Worm (Caenorhabditis elegans) whole organism, L4/young adult: ENCODE measurements around the gene spn-4.

Source experiments
- W03F9.2 ChIP-seq: fragments of 150-350 bp; optimal IDR thresholded peaks from 2 replicates; lab custom pipeline; 2014; ENCODE audit warnings: missing biosample characterization, missing genetic modification characterization
- dao-5 ChIP-seq: sonication (generic microtip); optimal IDR thresholded peaks from 2 replicates; lab custom pipeline; 2016; ENCODE audit warnings: missing genotype, missing genetic modification characterization, moderate library complexity, missing compliant biosample characterization
- him-1 ChIP-seq: sonication (generic microtip); optimal IDR thresholded peaks from 2 replicates; lab custom pipeline; 2016; ENCODE audit warnings: missing genotype, missing genetic modification reagents, missing genetic modification characterization, missing compliant biosample characterization

The spn-4 gene

ce11 chrV:6780166-6780565 is 4.5 kb downstream of the spn-4 start, which contains the start of gene ZC404.15:
Gene ZC404.15, plus strand, starts transcription at chrV:6780466.
- TF ChIP-seq him-1 (no peak), W03F9.2 (tag; lab: Kevin White, UChicago) (no peak), dao-5 (tag; lab: Kevin White, UChicago) (no peak)

DNA sequence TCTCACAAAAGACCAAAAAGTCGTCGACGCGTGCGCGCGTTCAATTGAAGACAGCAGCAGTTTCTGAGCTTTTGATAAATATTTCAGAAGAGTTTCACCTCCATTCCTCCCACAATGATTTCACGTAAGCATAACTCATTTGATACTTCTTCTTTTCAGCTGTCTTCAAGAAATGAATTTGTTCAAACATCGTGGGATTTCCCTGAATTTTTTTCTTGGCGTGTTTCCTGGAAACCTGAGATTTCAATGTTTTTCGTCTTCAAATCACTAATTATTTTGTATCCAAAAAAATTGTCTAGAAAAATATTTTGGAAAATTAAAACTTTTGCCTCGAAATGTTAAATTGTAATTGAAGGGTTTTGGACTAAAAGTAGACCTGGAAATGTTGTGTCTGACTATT is 6.2 kb downstream of the spn-4 start:
- TF ChIP-seq W03F9.2 (tag; lab: Kevin White, UChicago) (no peak), dao-5 (tag; lab: Kevin White, UChicago) (no peak), him-1 (no peak)

ce11 chrV:6775708-6776107 is 9.0 kb downstream of the spn-4 start, which contains the start of gene srh-28:
Gene srh-28, minus strand, starts transcription at chrV:6775808.
- TF ChIP-seq W03F9.2 (tag; lab: Kevin White, UChicago) (no peak), dao-5 (tag; lab: Kevin White, UChicago) (no peak), him-1 (no peak)

DNA sequence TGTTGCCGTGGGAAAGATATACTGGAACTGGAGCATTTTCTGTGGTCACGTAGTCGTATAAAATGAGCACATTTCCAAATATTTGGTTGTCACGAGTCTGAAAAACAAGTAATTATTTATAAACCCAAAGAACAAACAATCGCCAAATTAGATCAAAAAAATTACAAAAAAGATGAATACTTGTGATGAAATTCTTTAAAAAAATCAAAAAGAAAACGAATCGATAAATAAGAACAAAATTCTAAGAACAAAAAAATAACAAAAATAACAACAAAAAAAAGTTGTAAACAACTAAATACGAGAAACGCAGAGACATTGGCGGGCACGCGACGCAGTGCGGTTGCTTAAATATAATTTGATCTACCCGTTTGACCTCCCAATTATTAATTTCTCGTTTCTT is 11.0 kb downstream of the spn-4 start, which contains the start of gene ZC404.16:
Gene ZC404.16 (minus strand): TSS at position 101 of the 400 bp plus-strand sequence.
- TF ChIP-seq dao-5 (tag; lab: Kevin White, UChicago) (no peak), W03F9.2 (tag; lab: Kevin White, UChicago) (no peak), him-1 (no peak)

DNA sequence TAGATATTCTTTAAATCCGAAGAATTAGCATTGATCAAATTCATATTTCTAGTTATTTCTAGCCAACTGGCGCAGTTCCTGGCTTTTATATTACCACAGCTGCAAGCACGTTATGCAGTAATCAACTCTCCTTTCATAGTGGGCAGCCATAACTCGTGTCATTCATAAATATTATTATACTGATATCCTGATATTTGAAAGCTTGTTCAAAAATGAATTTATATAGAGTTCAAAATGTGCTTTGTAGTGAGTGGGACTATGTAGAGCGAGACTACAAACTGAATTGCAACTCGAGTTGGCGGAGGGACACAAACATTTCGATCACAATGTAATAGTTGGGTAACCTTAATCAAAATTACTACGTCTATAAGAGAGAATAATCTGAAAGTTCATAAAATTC is 13.1 kb downstream of the spn-4 start, which contains the start of gene srh-30:
Gene srh-30 (minus strand): TSS at position 101 of the 400 bp plus-strand sequence.
- TF ChIP-seq dao-5 (tag; lab: Kevin White, UChicago) (no peak), W03F9.2 (tag; lab: Kevin White, UChicago) (no peak), him-1 (no peak)

- TF ChIP-seq W03F9.2 (tag; lab: Kevin White, UChicago) (no peak), him-1 (no peak), dao-5 (tag; lab: Kevin White, UChicago) (no peak)
These were observed 15.3 kb downstream of the spn-4 start for ce11 chrV:6769440-6769839.

DNA sequence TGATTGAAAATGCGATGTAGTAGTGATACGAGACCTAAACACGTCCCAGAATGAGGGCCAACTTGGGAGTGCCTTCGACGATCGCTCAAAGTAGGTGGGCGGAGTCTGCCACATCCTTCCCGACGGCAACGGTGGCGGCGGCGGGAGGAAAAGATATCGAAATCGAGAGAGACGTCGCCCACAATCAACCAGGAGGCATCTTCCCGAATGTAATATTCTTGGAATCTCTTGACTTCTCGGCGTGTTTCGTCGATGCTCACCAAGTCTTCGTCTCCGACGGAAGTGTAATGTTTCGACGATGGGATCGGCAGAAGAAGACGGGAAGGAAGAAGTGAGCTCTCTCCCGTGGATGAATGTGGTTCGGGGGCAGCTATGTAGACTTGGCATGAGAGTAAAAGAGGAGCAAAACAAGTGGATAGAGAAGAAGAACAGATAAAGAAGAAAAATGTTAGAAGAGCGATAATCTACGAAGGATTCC is 16.2 kb downstream of the spn-4 start, which contains the start of the genes T25F10.1 and clik-1:
Gene T25F10.1 (plus strand): TSS at position 51 of the 478 bp plus-strand sequence.
Gene clik-1 (minus strand): TSS at position 281 of the 478 bp plus-strand sequence.
- no peak for TF ChIP-seq dao-5 (tag; lab: Kevin White, UChicago)
- no peak for TF ChIP-seq W03F9.2 (tag; lab: Kevin White, UChicago)
- TF ChIP-seq him-1, result no peak

- TF ChIP-seq him-1 (no peak), dao-5 (tag; lab: Kevin White, UChicago) (no peak), W03F9.2 (tag; lab: Kevin White, UChicago) (no peak)
These were observed 17.1 kb downstream of the spn-4 start for ce11 chrV:6767576-6767975.

- no peak for TF ChIP-seq dao-5 (tag; lab: Kevin White, UChicago)
These were observed 19.7 kb downstream of the spn-4 start, which contains the start of gene bbs-8 for ce11 chrV:6764972-6765371. Gene bbs-8, minus strand, starts transcription at chrV:6765072.

- no peak for TF ChIP-seq him-1
- TF ChIP-seq W03F9.2 (tag; lab: Kevin White, UChicago), result no peak
- no peak for TF ChIP-seq dao-5 (tag; lab: Kevin White, UChicago)
These were observed 22.3 kb downstream of the spn-4 start, which contains the start of gene T25F10.4 for ce11 chrV:6762361-6762760. Gene T25F10.4, minus strand, starts transcription at chrV:6762461.

ce11 chrV:6758017-6758416 is 26.7 kb downstream of the spn-4 start, which contains the start of gene dbl-1:
Gene dbl-1, plus strand, starts transcription at chrV:6758135.
- TF ChIP-seq dao-5 (tag; lab: Kevin White, UChicago) (no peak), W03F9.2 (tag; lab: Kevin White, UChicago) (no peak), him-1 (no peak)

ce11 chrV:6753257-6753656 is 31.4 kb downstream of the spn-4 start:
- TF ChIP-seq him-1, result no peak
- TF ChIP-seq dao-5 (tag; lab: Kevin White, UChicago), result no peak
- no peak for TF ChIP-seq W03F9.2 (tag; lab: Kevin White, UChicago)

ce11 chrV:6751493-6752100 is 33.1 kb downstream of the spn-4 start:
- no peak for TF ChIP-seq him-1
- no peak for TF ChIP-seq dao-5 (tag; lab: Kevin White, UChicago)

DNA sequence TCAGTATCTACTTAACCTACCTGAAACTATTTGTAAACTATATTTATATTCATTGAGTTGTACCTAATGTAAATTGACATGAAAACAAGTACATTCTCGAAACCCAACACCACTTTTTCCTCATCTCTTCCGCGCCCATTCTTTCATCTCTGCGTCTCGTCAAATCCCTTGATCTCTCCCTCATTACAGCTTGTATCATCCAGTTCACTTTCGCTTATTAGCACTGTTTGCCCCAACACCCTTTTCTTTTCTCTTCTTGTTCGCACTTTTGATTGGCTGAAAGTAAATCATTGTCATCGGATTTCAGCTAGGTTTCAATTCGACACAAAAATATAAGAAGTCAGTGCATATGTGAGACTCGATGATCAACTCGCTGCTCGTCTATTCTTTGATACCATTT is 39.9 kb downstream of the spn-4 start, which contains the start of gene T25F10.3:
Gene T25F10.3 (plus strand): TSS at position 308 of the 400 bp plus-strand sequence.
- TF ChIP-seq W03F9.2 (tag; lab: Kevin White, UChicago), result no peak
- no peak for TF ChIP-seq him-1
- TF ChIP-seq dao-5 (tag; lab: Kevin White, UChicago), result no peak
